Worm (Caenorhabditis elegans) whole organism, L3 larva: ENCODE data around the gene ztf-14.

ENCODE experiments used
- R02D3.7 ChIP-seq: fragments of 150-350 bp; optimal IDR thresholded peaks from 2 replicates; lab custom pipeline; 2014; ENCODE audit warnings: missing biosample characterization, missing genetic modification characterization
- ZK546.5 ChIP-seq: sonication (generic microtip); optimal IDR thresholded peaks from 2 replicates; lab custom pipeline; 2017; ENCODE audit warnings: missing biosample characterization, missing genetic modification characterization
- aly-2 ChIP-seq: fragments of 150-350 bp; optimal IDR thresholded peaks from 2 replicates; lab custom pipeline; 2014; ENCODE audit warnings: missing biosample characterization, missing genetic modification characterization
- ama-1 ChIP-seq: fragments of 150-350 bp; optimal IDR thresholded peaks from 2 replicates; lab custom pipeline; 2018
- ceh-16 ChIP-seq: sonication (generic microtip); optimal IDR thresholded peaks from 2 replicates; lab custom pipeline; 2017; ENCODE audit warnings: missing biosample characterization, missing genetic modification characterization
- ceh-28 ChIP-seq: fragments of 150-350 bp; optimal IDR thresholded peaks from 2 replicates; lab custom pipeline; 2014; ENCODE audit warnings: missing biosample characterization, missing genetic modification reagents, missing genetic modification characterization
- ceh-82 ChIP-seq: fragments of 150-350 bp; optimal IDR thresholded peaks from 2 replicates; lab custom pipeline; 2014; ENCODE audit warnings: missing biosample characterization, missing genetic modification characterization
- ceh-9 ChIP-seq: sonication (generic microtip); optimal IDR thresholded peaks from 2 replicates; lab custom pipeline; 2018; ENCODE audit warnings: missing biosample characterization, missing genetic modification characterization
- daf-12 ChIP-seq: fragments of 150-350 bp; optimal IDR thresholded peaks from 2 replicates; lab custom pipeline; 2014; ENCODE audit warnings: missing biosample characterization, missing genetic modification reagents, missing genetic modification characterization
- egl-27 ChIP-seq: sonication (generic microtip); optimal IDR thresholded peaks from 4 replicates; lab custom pipeline; 2017; ENCODE audit warnings: missing biosample characterization, missing genetic modification reagents, missing genetic modification characterization
- egl-5 ChIP-seq: fragments of 150-350 bp; optimal IDR thresholded peaks from 2 replicates; lab custom pipeline; 2017; ENCODE audit warnings: missing biosample characterization, missing genetic modification reagents, missing genetic modification characterization, inconsistent platforms
- elt-1 ChIP-seq: fragments of 150-350 bp; optimal IDR thresholded peaks from 2 replicates; lab custom pipeline; 2014; ENCODE audit warnings: missing biosample characterization, missing genetic modification characterization
- elt-2 ChIP-seq: sonication (generic microtip); optimal IDR thresholded peaks from 2 replicates; lab custom pipeline; 2016; ENCODE audit warnings: missing genetic modification reagents, mild to moderate bottlenecking, missing genetic modification characterization, missing compliant biosample characterization
- elt-3 ChIP-seq, 3 experiments: fragments of 150-350 bp in 1 of 3; sonication (generic microtip) in 2 of 3; optimal IDR thresholded peaks; 2 replicates in 2 of 3; 4 replicates in 1 of 3; lab custom pipeline; 2014 to 2017; ENCODE audit warnings: missing biosample characterization in 3 of 3, missing genetic modification characterization in 3 of 3
- eor-1 ChIP-seq, 2 experiments: fragments of 150-350 bp; optimal IDR thresholded peaks; 2 replicates each; lab custom pipeline; 2014 to 2018; ENCODE audit warnings: missing biosample characterization in 2 of 2, missing genetic modification characterization in 2 of 2
- fkh-10 ChIP-seq: sonication (generic microtip); optimal IDR thresholded peaks from 2 replicates; lab custom pipeline; 2017; ENCODE audit warnings: missing biosample characterization, missing genetic modification reagents, missing genetic modification characterization
- fkh-2 ChIP-seq: fragments of 150-350 bp; optimal IDR thresholded peaks from 2 replicates; lab custom pipeline; 2014; ENCODE audit warnings: missing biosample characterization, missing genetic modification reagents, missing genetic modification characterization
- fos-1 ChIP-seq: fragments of 150-350 bp; optimal IDR thresholded peaks from 2 replicates; lab custom pipeline; 2014; ENCODE audit warnings: missing biosample characterization, missing genetic modification characterization
- hmg-11 ChIP-seq: sonication (generic microtip); optimal IDR thresholded peaks from 2 replicates; lab custom pipeline; 2016; ENCODE audit warnings: missing genetic modification characterization, missing compliant biosample characterization
- jun-1 ChIP-seq: fragments of 150-350 bp; optimal IDR thresholded peaks from 2 replicates; lab custom pipeline; 2014; ENCODE audit warnings: missing biosample characterization, missing genetic modification reagents, missing genetic modification characterization
- lin-15B ChIP-seq: fragments of 150-350 bp; optimal IDR thresholded peaks from 2 replicates; lab custom pipeline; 2014; ENCODE audit warnings: missing biosample characterization, missing genetic modification characterization
- lin-39 ChIP-seq: fragments of 150-350 bp; optimal IDR thresholded peaks from 2 replicates; lab custom pipeline; 2018; ENCODE audit warnings: missing biosample characterization, missing genetic modification reagents, missing genetic modification characterization
- lsy-12 ChIP-seq: sonication (generic microtip); optimal IDR thresholded peaks from 2 replicates; lab custom pipeline; 2016; ENCODE audit warnings: mild to moderate bottlenecking, missing genetic modification characterization, missing compliant biosample characterization
- mdl-1 ChIP-seq: fragments of 150-350 bp; optimal IDR thresholded peaks from 2 replicates; lab custom pipeline; 2014; ENCODE audit warnings: missing biosample characterization, missing genetic modification characterization
- mml-1 ChIP-seq: fragments of 150-350 bp; sonication (generic microtip); optimal IDR thresholded peaks from 3 replicates; lab custom pipeline; 2014; ENCODE audit warnings: missing biosample characterization, missing genetic modification characterization
- nfya-1 ChIP-seq: sonication (generic microtip); optimal IDR thresholded peaks from 2 replicates; lab custom pipeline; 2017; ENCODE audit warnings: missing genetic modification characterization, mild to moderate bottlenecking, missing compliant biosample characterization, antibody characterized with exemption, moderate library complexity; ENCODE audit not compliant: insufficient read depth
- nhr-11 ChIP-seq: fragments of 150-350 bp; optimal IDR thresholded peaks from 2 replicates; lab custom pipeline; 2014; ENCODE audit warnings: missing biosample characterization, missing genetic modification characterization
- nhr-12 ChIP-seq: fragments of 150-350 bp; optimal IDR thresholded peaks from 2 replicates; lab custom pipeline; 2014; ENCODE audit warnings: missing biosample characterization, missing genetic modification characterization
- nhr-23 ChIP-seq: fragments of 150-350 bp; optimal IDR thresholded peaks from 2 replicates; lab custom pipeline; 2014; ENCODE audit warnings: missing biosample characterization, missing genetic modification reagents, missing genetic modification characterization
- nhr-237 ChIP-seq: fragments of 150-350 bp; optimal IDR thresholded peaks from 2 replicates; lab custom pipeline; 2014; ENCODE audit warnings: missing biosample characterization, missing genetic modification characterization
- nhr-25 ChIP-seq: sonication (generic microtip); optimal IDR thresholded peaks from 2 replicates; lab custom pipeline; 2017; ENCODE audit warnings: missing biosample characterization, missing genetic modification characterization
- nhr-28 ChIP-seq: fragments of 150-350 bp; optimal IDR thresholded peaks from 2 replicates; lab custom pipeline; 2014; ENCODE audit warnings: missing biosample characterization, missing genetic modification characterization
- nhr-43 ChIP-seq: sonication (generic microtip); optimal IDR thresholded peaks from 2 replicates; lab custom pipeline; 2016; ENCODE audit warnings: mild to moderate bottlenecking, missing genetic modification characterization, missing compliant biosample characterization; ENCODE audit not compliant: poor library complexity, severe bottlenecking
- nhr-67 ChIP-seq: fragments of 150-350 bp; optimal IDR thresholded peaks from 2 replicates; lab custom pipeline; 2014; ENCODE audit warnings: missing biosample characterization, missing genetic modification characterization
- nhr-76 ChIP-seq: fragments of 150-350 bp; sonication (generic microtip); optimal IDR thresholded peaks from 5 replicates; lab custom pipeline; 2014; ENCODE audit warnings: missing biosample characterization, missing genetic modification characterization
- nhr-77 ChIP-seq: fragments of 150-350 bp; optimal IDR thresholded peaks from 2 replicates; lab custom pipeline; 2014; ENCODE audit warnings: missing biosample characterization, missing genetic modification characterization
- pha-4 ChIP-seq: fragments of 150-350 bp; optimal IDR thresholded peaks from 2 replicates; lab custom pipeline; 2014; ENCODE audit warnings: missing biosample characterization, missing genetic modification reagents, missing genetic modification characterization
- pqm-1 ChIP-seq: fragments of 150-350 bp; optimal IDR thresholded peaks from 2 replicates; lab custom pipeline; 2017; ENCODE audit warnings: missing biosample characterization, missing genetic modification characterization, inconsistent platforms
- sea-2 ChIP-seq: fragments of 150-350 bp; sonication (generic microtip); optimal IDR thresholded peaks from 4 replicates; lab custom pipeline; 2014; ENCODE audit warnings: missing biosample characterization, missing genetic modification reagents, missing genetic modification characterization
- skn-1 ChIP-seq: fragments of 150-350 bp; optimal IDR thresholded peaks from 2 replicates; lab custom pipeline; 2014; ENCODE audit warnings: missing biosample characterization, missing genetic modification characterization
- snpc-4 ChIP-seq: fragments of 150-350 bp; optimal IDR thresholded peaks from 2 replicates; lab custom pipeline; 2014; ENCODE audit warnings: missing biosample characterization, missing genetic modification characterization
- tbx-2 ChIP-seq: sonication (generic microtip); optimal IDR thresholded peaks from 2 replicates; lab custom pipeline; 2016; ENCODE audit warnings: mild to moderate bottlenecking, missing genetic modification characterization, missing compliant biosample characterization
- unc-39 ChIP-seq: sonication (generic microtip); optimal IDR thresholded peaks from 4 replicates; lab custom pipeline; 2017; ENCODE audit warnings: missing biosample characterization, missing genetic modification characterization
- unc-62 ChIP-seq: fragments of 150-350 bp; sonication (generic microtip); optimal IDR thresholded peaks from 4 replicates; lab custom pipeline; 2014; ENCODE audit warnings: missing biosample characterization, missing genetic modification reagents, missing genetic modification characterization
- zag-1 ChIP-seq: fragments of 150-350 bp; optimal IDR thresholded peaks from 2 replicates; lab custom pipeline; 2014; ENCODE audit warnings: missing biosample characterization, missing genetic modification characterization
- ztf-11 ChIP-seq: fragments of 150-350 bp; optimal IDR thresholded peaks from 2 replicates; lab custom pipeline; 2014; ENCODE audit warnings: missing biosample characterization, missing genetic modification characterization
- ztf-4 ChIP-seq: fragments of 150-350 bp; optimal IDR thresholded peaks from 2 replicates; lab custom pipeline; 2014; ENCODE audit warnings: missing biosample characterization, missing genetic modification characterization

The ztf-14 gene

DNA sequence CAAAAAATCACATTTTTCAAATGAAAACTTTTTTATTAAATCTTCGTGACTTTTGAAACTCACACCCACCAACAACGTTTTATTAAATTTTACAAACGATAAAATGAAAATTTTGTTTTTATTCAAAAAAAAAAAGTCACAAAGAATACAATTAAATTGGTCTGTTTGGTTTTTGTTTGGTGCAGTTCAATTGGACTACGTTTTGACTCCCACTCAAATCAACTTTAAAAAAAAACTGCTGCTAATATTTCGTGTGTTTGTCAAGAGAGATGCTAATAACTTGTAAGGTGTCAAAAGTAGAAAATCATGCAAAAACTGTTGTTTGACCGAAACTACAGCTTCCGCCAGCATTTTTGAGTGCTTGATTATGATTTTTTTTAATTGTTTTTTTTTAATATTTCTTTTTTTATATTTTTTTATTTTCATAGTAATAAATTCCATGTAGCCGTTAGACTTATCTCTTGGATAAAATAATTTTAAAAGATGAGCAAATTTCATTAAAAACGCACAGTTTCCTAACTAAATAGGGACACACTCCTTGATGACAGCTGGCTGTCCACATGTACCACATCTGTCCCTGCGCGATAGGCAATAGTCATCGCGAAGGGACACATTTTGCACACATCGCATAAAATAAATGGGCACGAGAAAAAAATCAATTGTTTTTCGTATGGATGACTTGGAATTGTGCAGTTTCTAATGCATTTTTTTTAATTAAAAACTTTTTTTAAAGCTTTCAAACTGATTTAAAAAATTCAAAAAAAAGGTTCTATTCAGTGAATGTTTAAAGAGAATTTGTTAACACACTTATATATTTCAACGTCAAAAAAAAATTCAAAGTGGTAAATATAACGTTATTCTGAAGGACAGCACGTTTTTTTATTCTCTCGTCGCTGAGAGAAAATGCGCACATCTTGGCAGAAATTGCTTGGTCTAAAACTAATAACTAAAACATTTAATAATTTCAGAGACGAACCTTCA is 29.7 kb downstream of the ztf-14 start:
- peak; percentile 90 for TF ChIP-seq pqm-1 (tag; lab: Kevin White, UChicago)
- peak; percentile 96 for TF ChIP-seq aly-2 (tag; lab: Kevin White, UChicago)
- peak; percentile 99 for TF ChIP-seq nhr-77 (tag; lab: Kevin White, UChicago)
- TF ChIP-seq skn-1: peak; percentile 99
- peak; percentile 84 for TF ChIP-seq fkh-2 (tag; lab: Kevin White, UChicago)
- peak; percentile 98 for TF ChIP-seq nhr-25 (tag; lab: Kevin White, UChicago)
- TF ChIP-seq pha-4 (tag; lab: Kevin White, UChicago): peak; percentile 96
- peak; percentile 96 for TF ChIP-seq zag-1
- TF ChIP-seq ceh-16 (tag; lab: Kevin White, UChicago): peak; percentile 87
- TF ChIP-seq elt-2 (tag; lab: Kevin White, UChicago): peak; percentile 89
- TF ChIP-seq unc-62 (GFP tag; lab: Kevin White, UChicago): peak; percentile 100
- TF ChIP-seq ztf-11 (tag; lab: Kevin White, UChicago): peak; percentile 74
- TF ChIP-seq nfya-1 (tag; lab: Kevin White, UChicago): peak; percentile 96
- peak; percentile 73 for TF ChIP-seq ama-1 (lab: Kevin White, UChicago)
- TF ChIP-seq elt-1 (tag; lab: Kevin White, UChicago): peak; percentile 73
- peak in 1 of 2 experiments; percentile 86 for TF ChIP-seq eor-1 (tag; optimal IDR thresholded peaks at IDR 0.05; lab: Kevin White, UChicago)
- peak; percentile 97 for TF ChIP-seq lsy-12 (tag; lab: Kevin White, UChicago)
- peak; percentile 38 for TF ChIP-seq nhr-12 (tag; lab: Kevin White, UChicago)
- TF ChIP-seq ZK546.5 (tag; lab: Kevin White, UChicago): peak; percentile 71
- peak; percentile 93 for TF ChIP-seq hmg-11 (tag; lab: Kevin White, UChicago)
- peak; percentile 94 for TF ChIP-seq snpc-4 (tag; lab: Kevin White, UChicago)
- TF ChIP-seq mml-1 (tag; lab: Kevin White, UChicago): peak; percentile 37
- peak; percentile 100 for TF ChIP-seq ceh-82
- peak; percentile 73 for TF ChIP-seq nhr-28 (tag; lab: Kevin White, UChicago)
- TF ChIP-seq egl-5: peak; percentile 100
- peak; percentile 99 for TF ChIP-seq nhr-23 (tag; lab: Kevin White, UChicago)
- peak; percentile 99 for TF ChIP-seq fos-1
- peak; percentile 100 for TF ChIP-seq lin-39
- peak; percentile 80 for TF ChIP-seq sea-2 (GFP tag; lab: Kevin White, UChicago)
- TF ChIP-seq nhr-67: peak; percentile 75
- TF ChIP-seq elt-3 (tag; optimal IDR thresholded peaks at IDR 0.05; lab: Kevin White, UChicago): peak; percentile 67 to 99 (median 79)
- peak; percentile 96 for TF ChIP-seq R02D3.7
- peak; percentile 94 for TF ChIP-seq ztf-4 (tag; lab: Kevin White, UChicago)
- TF ChIP-seq ceh-9 (tag; lab: Kevin White, UChicago): peak; percentile 100
- peak; percentile 99 for TF ChIP-seq nhr-43
- peak; percentile 96 for TF ChIP-seq nhr-11 (tag; lab: Kevin White, UChicago)
- peak; percentile 99 for TF ChIP-seq tbx-2 (tag; lab: Kevin White, UChicago)
- TF ChIP-seq ceh-28: peak; percentile 100
- peak; percentile 98 for TF ChIP-seq egl-27
- peak; percentile 90 for TF ChIP-seq mdl-1 (tag; lab: Kevin White, UChicago)
- TF ChIP-seq nhr-237: peak; percentile 87
- peak; percentile 89 for TF ChIP-seq nhr-76
- TF ChIP-seq daf-12 (tag; lab: Kevin White, UChicago): peak; percentile 97
- TF ChIP-seq lin-15B: peak; percentile 49
- peak; percentile 97 for TF ChIP-seq fkh-10
- TF ChIP-seq jun-1 (tag; lab: Kevin White, UChicago): peak; percentile 100
- peak; percentile 25 for TF ChIP-seq unc-39 (tag; lab: Kevin White, UChicago)
- TF ChIP-seq, all 47 proteins: peak for 47
